Fruit fly (Drosophila melanogaster): ENCODE results near the gene CG12605.

CG12605 gene

DNA sequence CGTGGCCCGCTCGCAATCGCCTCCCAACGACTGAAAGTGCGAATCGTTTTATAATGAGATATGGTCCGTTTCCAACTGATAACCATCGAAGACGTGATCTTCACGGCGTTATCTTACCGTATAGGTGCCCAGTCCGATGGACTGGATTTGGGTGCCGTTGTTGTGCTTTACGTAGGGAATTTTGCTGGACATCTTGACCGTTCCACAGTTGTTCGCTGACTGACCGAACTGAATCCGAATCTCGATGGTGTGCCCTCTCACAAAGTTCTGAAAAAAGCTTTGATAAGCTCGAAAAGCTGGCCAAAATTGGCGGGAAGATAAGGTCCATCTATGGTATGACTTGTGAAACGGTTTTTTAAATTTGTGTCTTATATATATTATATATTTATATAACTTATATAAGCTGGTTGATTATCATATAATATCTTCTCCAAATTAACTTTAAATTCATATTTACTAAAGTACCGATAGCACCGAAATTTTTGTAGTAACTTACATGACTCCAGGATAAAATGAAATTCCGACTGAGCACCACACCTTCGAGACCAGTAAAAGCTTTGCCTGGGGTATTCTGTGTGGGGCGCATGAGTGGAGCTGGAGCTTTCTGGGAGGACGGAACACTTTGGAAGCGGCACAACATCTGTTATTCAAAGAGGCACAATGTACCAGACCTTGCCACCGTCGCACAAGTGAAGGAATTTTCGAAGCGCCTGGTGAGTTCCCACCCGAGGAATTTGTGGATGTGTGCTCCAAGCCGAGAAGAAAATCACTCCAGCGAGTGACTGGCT is 22.1 kb downstream of the CG12605 start, which contains the start of the genes CG10863 and CG14982 (continued):
- TF ChIP-seq CG8089 (GFP tag; optimal IDR thresholded peaks at IDR 0.05) (no peak), CG18599 (GFP tag; optimal IDR thresholded peaks at IDR 0.05) (peak; percentile 51), CG6854 (GFP tag; optimal IDR thresholded peaks at IDR 0.05) (peak; percentile 5), CG8924 (tag; optimal IDR thresholded peaks at IDR 0.05) (no peak), schlank (tag; optimal IDR thresholded peaks at IDR 0.05) (no peak), Optix (GFP tag; IDR thresholded peaks at IDR 0.05) (no peak), z (GFP tag; IDR thresholded peaks at IDR 0.05) (no peak), toy (GFP tag; IDR thresholded peaks at IDR 0.05) (no peak), CG18476 (GFP tag; optimal IDR thresholded peaks at IDR 0.05) (no peak), ftz-f1 (GFP tag; optimal IDR thresholded peaks at IDR 0.05) (no peak), Hmr (GFP tag; optimal IDR thresholded peaks at IDR 0.05) (peak; percentile 5), D19B (GFP tag; optimal IDR thresholded peaks at IDR 0.05) (no peak), Rfx (GFP tag; IDR thresholded peaks at IDR 0.05) (no peak), CG4730 (GFP tag; IDR thresholded peaks at IDR 0.05) (no peak), usp (GFP tag; optimal IDR thresholded peaks at IDR 0.05) (no peak), inv (GFP tag; IDR thresholded peaks at IDR 0.05; ENCODE audit: partially characterized antibody) (no peak), lbe (GFP tag; optimal IDR thresholded peaks at IDR 0.05) (peak; percentile 8), vvl (GFP tag; IDR thresholded peaks at IDR 0.05) (no peak), pfk (GFP tag; optimal IDR thresholded peaks at IDR 0.05) (peak; percentile 85), BtbVII (GFP tag; optimal IDR thresholded peaks at IDR 0.05) (peak; percentile 26), CG9817 (tag; optimal IDR thresholded peaks at IDR 0.05) (no peak), CG34376 (GFP tag; optimal IDR thresholded peaks at IDR 0.05) (peak; percentile 83), CG30403 (GFP tag; optimal IDR thresholded peaks at IDR 0.05) (no peak), Lhr (GFP tag; optimal IDR thresholded peaks at IDR 0.05) (no peak), CG18619 (GFP tag; optimal IDR thresholded peaks at IDR 0.05) (no peak), Ptx1 (GFP tag; IDR thresholded peaks at IDR 0.05) (no peak), CG7987 (GFP tag; optimal IDR thresholded peaks at IDR 0.05) (peak; percentile 20), Sin3A (optimal IDR thresholded peaks at IDR 0.05) (no peak), CG3281 (GFP tag; optimal IDR thresholded peaks at IDR 0.05) (peak; percentile 1), Jarid2 (GFP tag; optimal IDR thresholded peaks at IDR 0.05) (peak; percentile 78), CG17802 (tag; optimal IDR thresholded peaks at IDR 0.05) (no peak), pita (GFP tag; optimal IDR thresholded peaks at IDR 0.05) (no peak), Fer1 (GFP tag; optimal IDR thresholded peaks at IDR 0.05) (peak; percentile 29), Bgb (GFP tag; IDR thresholded peaks at IDR 0.05; ENCODE audit: partially characterized antibody) (peak; percentile 50; the same call in 1 of the 2 replicates), vfl (GFP tag; optimal IDR thresholded peaks at IDR 0.05) (no peak), nau (GFP tag; optimal IDR thresholded peaks at IDR 0.05) (no peak), caup (GFP tag; optimal IDR thresholded peaks at IDR 0.05; ENCODE audit: severe bottlenecking) (peak; percentile 9), Mad (GFP tag; optimal IDR thresholded peaks at IDR 0.05) (no peak), Dbx (GFP tag; IDR thresholded peaks at IDR 0.05) (peak; percentile 54; the same call in 1 of the 3 replicates), Sry-δ (GFP tag; optimal IDR thresholded peaks at IDR 0.05) (no peak), amos (GFP tag; IDR thresholded peaks at IDR 0.05; ENCODE audit: partially characterized antibody) (peak; percentile 29; the same call in 1 of the 2 replicates), B-H2 (GFP tag; optimal IDR thresholded peaks at IDR 0.05) (peak; percentile 35), scrt (GFP tag; optimal IDR thresholded peaks at IDR 0.05) (peak; percentile 47), CG12219 (GFP tag; optimal IDR thresholded peaks at IDR 0.05) (no peak), hb (GFP tag; IDR thresholded peaks at IDR 0.05; ENCODE audit: partially characterized antibody) (no peak), CG43689 (GFP tag; IDR thresholded peaks at IDR 0.05) (no peak), CG11696 (GFP tag; IDR thresholded peaks at IDR 0.05) (no peak), onecut (GFP tag; IDR thresholded peaks at IDR 0.05) (no peak), CG15601 (tag; optimal IDR thresholded peaks at IDR 0.05) (no peak)
